Fruit fly (Drosophila melanogaster): ENCODE data around the gene CG6398.

- TF ChIP-seq CG8478 (optimal IDR thresholded peaks at IDR 0.05) (no peak), CTCF (optimal IDR thresholded peaks at IDR 0.05) (no peak)
Observed at dm6 chrX:17845820-17846379, 15.3 kb downstream of the CG6398 start.
